Worm (Caenorhabditis elegans) whole organism, late embryonic: ENCODE results near the gene F35A5.1.

Experiments used
- C08G9.2 ChIP-seq: sonication (generic microtip); optimal IDR thresholded peaks from 2 replicates; lab custom pipeline; 2016; ENCODE audit warnings: mild to moderate bottlenecking, missing genetic modification characterization, moderate library complexity, missing compliant biosample characterization
- ceh-31 ChIP-seq: sonication (generic microtip); optimal IDR thresholded peaks from 2 replicates; lab custom pipeline; 2016; ENCODE audit warnings: missing genetic modification characterization, missing compliant biosample characterization
- elt-2 ChIP-seq: sonication (generic microtip); optimal IDR thresholded peaks from 2 replicates; lab custom pipeline; 2016; ENCODE audit warnings: missing genetic modification reagents, missing genetic modification characterization, missing compliant biosample characterization
- sox-2 ChIP-seq: fragments of 200-800 bp; sonication (Bioruptor generic); IDR thresholded peaks from 2 replicates; pipeline ENCODE4 v1.3.6; 2022; ENCODE audit warnings: missing genetic modification reagents, missing genetic modification characterization, missing compliant biosample characterization
- sox-4 ChIP-seq: sonication (generic microtip); optimal IDR thresholded peaks from 2 replicates; lab custom pipeline; 2017; ENCODE audit warnings: mild to moderate bottlenecking, missing genetic modification characterization, inconsistent platforms, missing compliant biosample characterization
- unc-3 ChIP-seq, 2 experiments: fragments of 200-800 bp in 1 of 2; sonication (Bioruptor generic) in 1 of 2; sonication (generic microtip) in 1 of 2; conservative IDR thresholded peaks in 1 of 2; optimal IDR thresholded peaks in 1 of 2; 2 replicates each; pipeline versions ENCODE4 v1.3.6 to Lab custom; 2016 to 2022; ENCODE audit warnings: missing compliant biosample characterization in 2 of 2, missing genetic modification characterization in 2 of 2, missing genetic modification reagents in 1 of 2

DNA sequence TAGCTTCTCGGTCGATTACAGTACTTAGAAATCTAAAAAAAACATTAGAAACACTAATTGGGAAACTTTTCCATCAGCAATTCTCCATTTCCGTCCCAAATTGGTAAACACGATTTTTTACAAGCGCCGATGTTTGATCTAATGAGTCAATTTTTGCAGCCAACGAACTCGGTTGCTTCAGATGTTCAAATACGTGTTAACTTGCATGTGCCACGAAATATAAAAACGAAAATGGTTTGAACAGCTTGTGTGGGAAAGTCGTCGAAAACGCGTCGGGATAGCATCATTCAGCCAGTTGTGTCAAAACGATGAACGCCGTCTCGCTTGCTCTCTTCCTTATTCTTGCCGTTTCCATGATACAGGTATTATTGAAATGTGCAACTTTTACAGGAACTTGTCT, 2.4 kb upstream of the F35A5.1 start, which contains the start of gene F35A5.2:
- TF ChIP-seq ceh-31 (tag; lab: Kevin White, UChicago) (no peak), sox-4 (tag; lab: Kevin White, UChicago) (no peak), unc-3 (GFP tag; conservative IDR thresholded peaks at IDR 0.05; lab: Robert Waterston, UW) (no peak), unc-3 (tag; optimal IDR thresholded peaks at IDR 0.05; lab: Kevin White, UChicago) (no peak), C08G9.2 (tag; lab: Kevin White, UChicago) (no peak), elt-2 (tag; lab: Kevin White, UChicago) (no peak), sox-2 (no peak)
